Fruit fly (Drosophila melanogaster) whole organism, embryonic: Measurements from ENCODE around the gene Wdr33.

Experiments used
- Aef1 ChIP-seq: fragments of 200-800 bp; sonication (Bioruptor generic); IDR thresholded peaks from 3 replicates; pipeline ENCODE4 v1.3.6; 2022; ENCODE audit warnings: missing biosample characterization, missing genetic modification characterization
- Bgb ChIP-seq: fragments of 200-800 bp; sonication (Bioruptor generic); IDR thresholded peaks from 2 replicates; pipeline ENCODE4 v1.3.6; 2022; ENCODE audit warnings: missing biosample characterization, missing genetic modification characterization; ENCODE audit not compliant: partially characterized antibody
- CG15514 ChIP-seq: fragments of 200-800 bp; sonication (Bioruptor generic); optimal IDR thresholded peaks from 3 replicates; lab custom pipeline; 2017; ENCODE audit warnings: missing biosample characterization, missing genetic modification characterization, mild to moderate bottlenecking, moderate library complexity, missing genetic modification reagents
- CG16815 ChIP-seq: fragments of 200-800 bp; sonication (Bioruptor generic); optimal IDR thresholded peaks from 3 replicates; lab custom pipeline; 2017; ENCODE audit warnings: missing biosample characterization, mild to moderate bottlenecking, missing genetic modification characterization
- CG17328 ChIP-seq: fragments of 200-800 bp; sonication (Bioruptor generic); IDR thresholded peaks from 2 replicates; pipeline ENCODE4 v1.3.6; 2022; ENCODE audit warnings: missing biosample characterization, missing genetic modification characterization
- CG1832 ChIP-seq: fragments of 200-800 bp; sonication (Bioruptor generic); optimal IDR thresholded peaks from 2 replicates; lab custom pipeline; 2017; ENCODE audit warnings: missing biosample characterization, mild to moderate bottlenecking, missing genetic modification characterization, inconsistent platforms
- CG2875 ChIP-seq: fragments of 200-800 bp; sonication (Bioruptor generic); optimal IDR thresholded peaks from 2 replicates; lab custom pipeline; 2017; ENCODE audit warnings: missing biosample characterization, mild to moderate bottlenecking, missing genetic modification characterization, missing genetic modification reagents
- CG32532 ChIP-seq: fragments of 200-800 bp; sonication (Bioruptor generic); IDR thresholded peaks from 2 replicates; pipeline ENCODE4 v1.3.6; 2022; ENCODE audit warnings: missing biosample characterization, missing genetic modification characterization
- CG34224 ChIP-seq: fragments of 200-800 bp; sonication (Bioruptor generic); IDR thresholded peaks from 3 replicates; pipeline ENCODE4 v1.3.6; 2022; ENCODE audit warnings: missing biosample characterization, missing genetic modification characterization; ENCODE audit not compliant: partially characterized antibody
- CG34376 ChIP-seq: fragments of 200-800 bp; sonication (Bioruptor generic); optimal IDR thresholded peaks from 2 replicates; lab custom pipeline; 2018; ENCODE audit warnings: missing biosample characterization, mild to moderate bottlenecking, missing genetic modification characterization
- CG3726 ChIP-seq: fragments of 200-800 bp; sonication (Bioruptor generic); IDR thresholded peaks from 3 replicates; pipeline ENCODE4, ENCODE4 v1.3.6; 2022; ENCODE audit warnings: missing biosample characterization, missing genetic modification characterization
- CG4404 ChIP-seq: fragments of 200-800 bp; sonication (Bioruptor generic); IDR thresholded peaks from 2 replicates; pipeline ENCODE4 v1.3.6; 2022; ENCODE audit warnings: missing biosample characterization, missing genetic modification characterization
- CG4730 ChIP-seq: fragments of 200-800 bp; sonication (Bioruptor generic); IDR thresholded peaks from 2 replicates; pipeline ENCODE4 v1.3.6; 2022; ENCODE audit warnings: missing biosample characterization, missing genetic modification characterization
- CG4854 ChIP-seq: fragments of 200-800 bp; sonication (Bioruptor generic); optimal IDR thresholded peaks from 2 replicates; lab custom pipeline; 2016; ENCODE audit warnings: missing biosample characterization, missing genetic modification characterization, inconsistent platforms
- CG7357 ChIP-seq: fragments of 200-800 bp; sonication (Bioruptor generic); IDR thresholded peaks from 3 replicates; pipeline ENCODE4 v1.3.6; 2022; ENCODE audit warnings: missing biosample characterization, missing genetic modification characterization
- CG7556 ChIP-seq: fragments of 200-800 bp; sonication (Bioruptor generic); optimal IDR thresholded peaks from 2 replicates; lab custom pipeline; 2017; ENCODE audit warnings: missing biosample characterization, mild to moderate bottlenecking, missing genetic modification characterization
- CG7928 ChIP-seq: fragments of 200-800 bp; sonication (Bioruptor generic); optimal IDR thresholded peaks from 2 replicates; lab custom pipeline; 2017; ENCODE audit warnings: missing biosample characterization, mild to moderate bottlenecking, missing genetic modification characterization
- CG8281 ChIP-seq: fragments of 200-800 bp; sonication (Bioruptor generic); optimal IDR thresholded peaks from 2 replicates; lab custom pipeline; 2018; ENCODE audit warnings: missing biosample characterization, mild to moderate bottlenecking, missing genetic modification characterization, moderate library complexity
- CG8765 ChIP-seq: fragments of 200-800 bp; sonication (Bioruptor generic); IDR thresholded peaks from 2 replicates; pipeline ENCODE4 v1.3.6; 2022; ENCODE audit warnings: missing biosample characterization, missing genetic modification characterization
- CG8924 ChIP-seq: fragments of 200-800 bp; optimal IDR thresholded peaks from 3 replicates; lab custom pipeline; 2019; ENCODE audit warnings: missing biosample characterization, mild to moderate bottlenecking, missing genetic modification characterization, moderate library complexity
- CG9437 ChIP-seq: fragments of 200-800 bp; sonication (Bioruptor generic); optimal IDR thresholded peaks from 2 replicates; lab custom pipeline; 2018; ENCODE audit warnings: missing biosample characterization, mild to moderate bottlenecking, missing genetic modification characterization
- Dfd ChIP-seq, 2 experiments: fragments of >200 bp; optimal IDR thresholded peaks; 2 replicates each; lab custom pipeline; 2017; ENCODE audit warnings: missing biosample characterization in 2 of 2, missing genetic modification characterization in 2 of 2
- Dref ChIP-seq: fragments of 200-800 bp; sonication (Bioruptor generic); IDR thresholded peaks from 2 replicates; pipeline ENCODE4 v1.3.6; 2022; ENCODE audit warnings: missing biosample characterization, missing genetic modification characterization
- HLH54F ChIP-seq: fragments of 200-800 bp; sonication (Bioruptor generic); optimal IDR thresholded peaks from 3 replicates; lab custom pipeline; 2016; ENCODE audit warnings: missing biosample characterization, missing genetic modification characterization
- MESR4 ChIP-seq: fragments of 200-800 bp; sonication (Bioruptor generic); optimal IDR thresholded peaks from 2 replicates; lab custom pipeline; 2018; ENCODE audit warnings: missing biosample characterization, mild to moderate bottlenecking, missing genetic modification characterization, moderate library complexity
- Mad ChIP-seq: fragments of 200-800 bp; sonication (Bioruptor generic); optimal IDR thresholded peaks from 2 replicates; lab custom pipeline; 2016; ENCODE audit warnings: missing biosample characterization, missing genetic modification characterization
- NC2β ChIP-seq: fragments of 200-800 bp; sonication (Bioruptor generic); optimal IDR thresholded peaks from 2 replicates; lab custom pipeline; 2016; ENCODE audit warnings: missing biosample characterization, missing genetic modification characterization
- Trl ChIP-seq, 3 experiments: fragments of >200 bp in 2 of 3; fragments of 200-800 bp in 1 of 3; sonication (Bioruptor generic) in 1 of 3; optimal IDR thresholded peaks; 2 replicates in 1 of 3; 3 replicates in 2 of 3; lab custom pipeline; 2016 to 2017; ENCODE audit warnings: missing biosample characterization in 1 of 3, missing genetic modification characterization in 1 of 3
- abd-A ChIP-seq: fragments of 200-800 bp; sonication (Bioruptor generic); optimal IDR thresholded peaks from 3 replicates; lab custom pipeline; 2019; ENCODE audit warnings: missing biosample characterization, mild to moderate bottlenecking, missing genetic modification characterization, moderate library complexity
- ase ChIP-seq: fragments of 200-800 bp; sonication (Bioruptor generic); IDR thresholded peaks from 3 replicates; pipeline ENCODE4 v1.3.6; 2022; ENCODE audit warnings: missing biosample characterization, missing genetic modification characterization
- cas ChIP-seq: fragments of 200-800 bp; sonication (Bioruptor generic); IDR thresholded peaks from 2 replicates; pipeline ENCODE4 v1.3.6; 2022; ENCODE audit warnings: missing biosample characterization, missing genetic modification characterization
- crp ChIP-seq, 2 experiments: fragments of 200-800 bp; sonication (Bioruptor generic); optimal IDR thresholded peaks; 2 replicates in 1 of 2; 3 replicates in 1 of 2; lab custom pipeline; 2017; ENCODE audit warnings: missing biosample characterization in 2 of 2, missing genetic modification characterization in 2 of 2, mild to moderate bottlenecking in 1 of 2, moderate library complexity in 1 of 2
- dati ChIP-seq: fragments of 200-800 bp; sonication (Bioruptor generic); IDR thresholded peaks from 2 replicates; pipeline ENCODE4 v1.3.6; 2022; ENCODE audit warnings: missing biosample characterization, missing genetic modification characterization
- dm ChIP-seq: fragments of 200-800 bp; sonication (Bioruptor generic); optimal IDR thresholded peaks from 3 replicates; lab custom pipeline; 2016; ENCODE audit warnings: missing biosample characterization, missing genetic modification characterization
- esg ChIP-seq: fragments of 200-800 bp; sonication (Bioruptor generic); conservative IDR thresholded peaks from 2 replicates; pipeline ENCODE4 v1.3.6; 2022; ENCODE audit warnings: missing biosample characterization, missing genetic modification characterization
- exex ChIP-seq: fragments of 200-800 bp; sonication (Bioruptor generic); optimal IDR thresholded peaks from 4 replicates; lab custom pipeline; 2018; ENCODE audit warnings: missing biosample characterization, mild to moderate bottlenecking, missing genetic modification characterization, moderate library complexity
- gcm2 ChIP-seq: fragments of 200-800 bp; sonication (Bioruptor generic); optimal IDR thresholded peaks from 2 replicates; lab custom pipeline; 2016; ENCODE audit warnings: missing biosample characterization, missing genetic modification characterization
- gem ChIP-seq: fragments of 200-800 bp; sonication (Bioruptor generic); optimal IDR thresholded peaks from 2 replicates; lab custom pipeline; 2019; ENCODE audit warnings: missing biosample characterization, mild to moderate bottlenecking, missing genetic modification characterization, moderate library complexity
- hbn ChIP-seq: fragments of 200-800 bp; sonication (Bioruptor generic); IDR thresholded peaks from 2 replicates; pipeline ENCODE4 v1.3.6; 2022; ENCODE audit warnings: missing biosample characterization, missing genetic modification characterization; ENCODE audit not compliant: partially characterized antibody
- knrl ChIP-seq: fragments of 200-800 bp; sonication (Bioruptor generic); IDR thresholded peaks from 3 replicates; pipeline ENCODE4 v1.3.6; 2022; ENCODE audit warnings: missing biosample characterization, missing genetic modification characterization; ENCODE audit not compliant: partially characterized antibody
- luna ChIP-seq: fragments of 200-800 bp; sonication (Bioruptor generic); optimal IDR thresholded peaks from 2 replicates; lab custom pipeline; 2016; ENCODE audit warnings: missing biosample characterization, missing genetic modification characterization
- repo ChIP-seq: fragments of 200-800 bp; sonication (Bioruptor generic); optimal IDR thresholded peaks from 2 replicates; lab custom pipeline; 2016; ENCODE audit warnings: missing biosample characterization, missing genetic modification characterization
- sd ChIP-seq: fragments of 200-800 bp; sonication (Bioruptor generic); optimal IDR thresholded peaks from 3 replicates; lab custom pipeline; 2018; ENCODE audit warnings: missing biosample characterization, mild to moderate bottlenecking, missing genetic modification characterization, moderate library complexity
- sna ChIP-seq: fragments of 200-800 bp; sonication (Bioruptor generic); IDR thresholded peaks from 2 replicates; pipeline ENCODE4 v1.3.6; 2022; ENCODE audit warnings: missing biosample characterization, missing genetic modification characterization; ENCODE audit not compliant: partially characterized antibody
- sqz ChIP-seq: fragments of 200-800 bp; sonication (Bioruptor generic); optimal IDR thresholded peaks from 3 replicates; lab custom pipeline; 2018; ENCODE audit warnings: missing biosample characterization, mild to moderate bottlenecking, missing genetic modification characterization
- tio ChIP-seq: fragments of 200-800 bp; sonication (Bioruptor generic); optimal IDR thresholded peaks from 2 replicates; lab custom pipeline; 2017; ENCODE audit warnings: missing biosample characterization, missing genetic modification characterization, inconsistent platforms
- ttk ChIP-seq: fragments of 200-800 bp; sonication (Bioruptor generic); IDR thresholded peaks from 2 replicates; pipeline ENCODE4 v2.1.2; 2022; ENCODE audit warnings: missing biosample characterization, missing genetic modification characterization
- unc-4 ChIP-seq: fragments of 200-800 bp; sonication (Bioruptor generic); IDR thresholded peaks from 2 replicates; pipeline ENCODE4 v1.3.6; 2022; ENCODE audit warnings: missing biosample characterization, missing genetic modification characterization; ENCODE audit not compliant: partially characterized antibody

The Wdr33 gene

DNA sequence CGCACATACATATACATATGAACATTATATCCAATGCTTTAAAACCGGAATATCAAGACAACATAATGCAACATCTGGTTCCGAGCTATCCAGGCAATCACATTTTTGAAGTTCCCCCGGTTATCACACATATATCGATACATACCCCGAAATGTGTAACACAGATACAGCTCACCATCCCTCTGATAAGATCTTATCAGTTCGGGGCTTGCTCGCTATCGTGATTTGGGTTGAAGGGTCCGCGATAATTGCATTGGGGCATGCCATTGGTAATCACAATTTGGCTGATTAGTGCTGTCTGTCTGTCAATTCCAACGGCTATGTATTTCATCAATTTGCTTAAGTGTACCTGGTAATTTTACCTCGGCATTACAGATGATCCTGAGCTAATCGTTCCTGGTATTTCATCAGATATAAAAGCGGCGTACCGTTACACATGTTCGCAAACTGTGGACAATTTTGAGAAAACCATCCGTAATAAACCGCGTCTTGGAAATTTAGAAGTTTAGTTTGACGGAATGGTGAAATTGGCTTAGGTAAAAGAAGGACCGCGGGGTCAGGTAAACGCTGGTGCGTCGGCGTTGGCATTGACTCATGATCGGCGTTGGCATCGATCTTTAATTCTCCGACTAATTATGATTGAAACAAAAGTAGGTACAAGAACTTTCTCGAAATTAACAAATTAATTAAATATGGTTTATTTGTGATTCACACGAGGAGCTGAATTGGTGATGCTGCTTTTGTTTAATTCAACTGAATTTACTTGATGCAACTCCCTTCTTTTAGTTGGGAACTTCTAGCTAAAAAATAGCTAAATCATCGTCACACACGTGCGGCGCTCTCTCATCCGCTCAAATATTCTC is 11.6 kb downstream of the Wdr33 start (continued):
- no peak for TF ChIP-seq crp (GFP tag; optimal IDR thresholded peaks at IDR 0.05; lab: Kevin White, UChicago)
- no peak for TF ChIP-seq CG32532 (GFP tag; lab: Robert Waterston, UW)
- no peak for TF ChIP-seq sna (GFP tag; lab: Robert Waterston, UW)
- no peak for TF ChIP-seq tio (GFP tag; lab: Kevin White, UChicago)
- no peak for TF ChIP-seq CG16815 (GFP tag; lab: Kevin White, UChicago)
- TF ChIP-seq Dfd (GFP tag; optimal IDR thresholded peaks at IDR 0.05; lab: Kevin White, UChicago) = no peak
- TF ChIP-seq repo (GFP tag; lab: Kevin White, UChicago) = no peak
- TF ChIP-seq Bgb (GFP tag; lab: Robert Waterston, UW) = no peak
- TF ChIP-seq MESR4 (GFP tag; lab: Kevin White, UChicago) = no peak
- TF ChIP-seq exex (tag; lab: Kevin White, UChicago) = peak; percentile 63
- TF ChIP-seq hbn (GFP tag; lab: Robert Waterston, UW) = 0 out of 2 replicates have a peak, but pooled peaks have one; percentile 24
- TF ChIP-seq CG7928 (GFP tag; lab: Kevin White, UChicago) = no peak
- no peak for TF ChIP-seq CG4730
- TF ChIP-seq gem (tag; lab: Kevin White, UChicago) = no peak
- TF ChIP-seq sd (tag; lab: Kevin White, UChicago) = peak; percentile 59
- no peak for TF ChIP-seq HLH54F
- no peak for TF ChIP-seq luna
- no peak for TF ChIP-seq CG34224 (GFP tag; lab: Robert Waterston, UW)
- TF ChIP-seq ttk (GFP tag; lab: Robert Waterston, UW) = no peak
- no peak for TF ChIP-seq dati (GFP tag; lab: Robert Waterston, UW)
- TF ChIP-seq Dref (GFP tag; lab: Robert Waterston, UW) = no peak
- TF ChIP-seq abd-A (tag; lab: Kevin White, UChicago) = no peak
- TF ChIP-seq NC2β = no peak
- no peak for TF ChIP-seq CG7357 (GFP tag; lab: Robert Waterston, UW)
- no peak for TF ChIP-seq CG3726
- TF ChIP-seq cas (GFP tag; lab: Robert Waterston, UW) = no peak
- no peak for TF ChIP-seq Aef1 (GFP tag; lab: Robert Waterston, UW)
- TF ChIP-seq gcm2 (GFP tag; lab: Kevin White, UChicago) = peak; percentile 58
- no peak for TF ChIP-seq knrl (GFP tag; lab: Robert Waterston, UW)
- no peak for TF ChIP-seq CG4404 (GFP tag; lab: Robert Waterston, UW)
- peak; percentile 14 for TF ChIP-seq CG8281 (tag; lab: Kevin White, UChicago)
- TF ChIP-seq CG1832 (GFP tag; lab: Kevin White, UChicago) = no peak
- no peak for TF ChIP-seq esg (GFP tag; lab: Robert Waterston, UW)
- TF ChIP-seq unc-4 (GFP tag; lab: Robert Waterston, UW) = no peak
- no peak for TF ChIP-seq CG2875 (GFP tag; lab: Kevin White, UChicago)
- no peak for TF ChIP-seq CG15514 (GFP tag; lab: Kevin White, UChicago)
- no peak for TF ChIP-seq CG8765 (GFP tag; lab: Robert Waterston, UW)
- no peak for TF ChIP-seq CG34376 (GFP tag; lab: Kevin White, UChicago)
- TF ChIP-seq ase (GFP tag; lab: Robert Waterston, UW) = no peak
- TF ChIP-seq CG7556 = no peak
- TF ChIP-seq sqz (GFP tag; lab: Kevin White, UChicago) = no peak
- TF ChIP-seq CG9437 (GFP tag; lab: Kevin White, UChicago) = no peak
- no peak for TF ChIP-seq Mad (GFP tag; lab: Kevin White, UChicago)
- TF ChIP-seq dm = no peak
- TF ChIP-seq CG4854 = no peak
- TF ChIP-seq CG17328 (GFP tag; lab: Robert Waterston, UW) = no peak
- no peak for TF ChIP-seq CG8924 (tag; lab: Kevin White, UChicago)
- TF ChIP-seq Trl (optimal IDR thresholded peaks at IDR 0.05; lab: Kevin White, UChicago) = peak; percentile 88 to 89
- TF ChIP-seq Trl (GFP tag; optimal IDR thresholded peaks at IDR 0.05; lab: Kevin White, UChicago) = no peak
